Fruit fly (Drosophila melanogaster): ENCODE results near the gene CG4119.

The CG4119 gene

dm6 chrX:5665902-5666301 lies at the start of gene CG4119, which contains the start of gene Sirt4:
Gene CG4119, plus strand, starts transcription at chrX:5666052.
Gene Sirt4, minus strand, starts transcription at chrX:5665940.
- TF ChIP-seq EcR (GFP tag; optimal IDR thresholded peaks at IDR 0.05) (peak; percentile 25), CG4496 (GFP tag; IDR thresholded peaks at IDR 0.05) (0 out of 3 replicates have a peak, but pooled peaks have one; percentile 23), D1 (tag; optimal IDR thresholded peaks at IDR 0.05) (no peak)

- no peak for TF ChIP-seq CG9948 (tag; optimal IDR thresholded peaks at IDR 0.05)
- TF ChIP-seq CG14655 (GFP tag; optimal IDR thresholded peaks at IDR 0.05): no peak
- TF ChIP-seq CG8301 (tag; optimal IDR thresholded peaks at IDR 0.05): no peak
- no peak for TF ChIP-seq CG17806 (tag; optimal IDR thresholded peaks at IDR 0.05)
- no peak for TF ChIP-seq CG4496 (GFP tag; IDR thresholded peaks at IDR 0.05)
- no peak for TF ChIP-seq D1 (tag; optimal IDR thresholded peaks at IDR 0.05)
- no peak for TF ChIP-seq CG34367 (tag; optimal IDR thresholded peaks at IDR 0.05)
- TF ChIP-seq gl (tag; optimal IDR thresholded peaks at IDR 0.05): no peak
- no peak for TF ChIP-seq CG13204 (GFP tag; optimal IDR thresholded peaks at IDR 0.05)
- TF ChIP-seq Pif1B (GFP tag; optimal IDR thresholded peaks at IDR 0.05): no peak
- no peak for TF ChIP-seq Ets98B (GFP tag; IDR thresholded peaks at IDR 0.05)
- TF ChIP-seq rn (GFP tag; IDR thresholded peaks at IDR 0.05): no peak
- TF ChIP-seq CG32121 (GFP tag; IDR thresholded peaks at IDR 0.05): no peak
- TF ChIP-seq Snoo (tag; optimal IDR thresholded peaks at IDR 0.05): no peak
- TF ChIP-seq CG15710 (tag; optimal IDR thresholded peaks at IDR 0.05): no peak
- TF ChIP-seq CG10348 (GFP tag; IDR thresholded peaks at IDR 0.05): no peak
Observed at dm6 chrX:5616270-5616669, 49.6 kb upstream of the CG4119 start, which contains the start of gene CG34434. Gene CG34434, minus strand, starts transcription at chrX:5616370.

- TF ChIP-seq CG17806 (tag; optimal IDR thresholded peaks at IDR 0.05): no peak
- TF ChIP-seq CG4496 (GFP tag; IDR thresholded peaks at IDR 0.05): no peak
- no peak for TF ChIP-seq rn (GFP tag; IDR thresholded peaks at IDR 0.05)
- no peak for TF ChIP-seq CG10348 (GFP tag; IDR thresholded peaks at IDR 0.05)
- TF ChIP-seq CG9948 (tag; optimal IDR thresholded peaks at IDR 0.05): no peak
- TF ChIP-seq CG15710 (tag; optimal IDR thresholded peaks at IDR 0.05): no peak
- no peak for TF ChIP-seq CG12605 (GFP tag; IDR thresholded peaks at IDR 0.05)
- no peak for TF ChIP-seq Ets98B (GFP tag; IDR thresholded peaks at IDR 0.05)
Observed at dm6 chrX:5618562-5618961, 47.3 kb upstream of the CG4119 start, which contains the start of gene RhoGAP5A. Gene RhoGAP5A, minus strand, starts transcription at chrX:5618806.

- TF ChIP-seq CG15710 (tag; optimal IDR thresholded peaks at IDR 0.05) (no peak), EcR (GFP tag; optimal IDR thresholded peaks at IDR 0.05) (peak; percentile 74)
Observed at dm6 chrX:5621893-5622803, 43.7 kb upstream of the CG4119 start, which contains the start of the genes Mlc-c and Pop1. Gene Mlc-c, minus strand, starts transcription at chrX:5622539. Gene Pop1, plus strand, starts transcription at chrX:5622648.

- TF ChIP-seq fd96Ca (GFP tag; IDR thresholded peaks at IDR 0.05): peak; percentile 68
- no peak for TF ChIP-seq EcR (GFP tag; optimal IDR thresholded peaks at IDR 0.05)
- 0 out of 3 replicates have a peak, but pooled peaks have one; percentile 48 for TF ChIP-seq CG4496 (GFP tag; IDR thresholded peaks at IDR 0.05)
- TF ChIP-seq CG32121 (GFP tag; IDR thresholded peaks at IDR 0.05): peak; percentile 50; the same call in 1 of the 2 replicates
- peak; percentile 40 for TF ChIP-seq Ets98B (GFP tag; IDR thresholded peaks at IDR 0.05)
Observed at dm6 chrX:5634714-5635113, 31.1 kb upstream of the CG4119 start.

dm6 chrX:5636529-5637099 lies 29.2 kb upstream of the CG4119 start:
- no peak for TF ChIP-seq Pif1A (GFP tag; optimal IDR thresholded peaks at IDR 0.05)
- no peak for TF ChIP-seq Snoo (tag; optimal IDR thresholded peaks at IDR 0.05)
- no peak for TF ChIP-seq EcR (GFP tag; optimal IDR thresholded peaks at IDR 0.05)
- no peak for TF ChIP-seq CG17806 (tag; optimal IDR thresholded peaks at IDR 0.05)
- no peak for TF ChIP-seq CG14655 (GFP tag; optimal IDR thresholded peaks at IDR 0.05)
- TF ChIP-seq fd96Ca (GFP tag; IDR thresholded peaks at IDR 0.05): no peak
- TF ChIP-seq Pif1B (GFP tag; optimal IDR thresholded peaks at IDR 0.05): no peak
- no peak for TF ChIP-seq CG8301 (tag; optimal IDR thresholded peaks at IDR 0.05)
- TF ChIP-seq CG10348 (GFP tag; IDR thresholded peaks at IDR 0.05): no peak
- no peak for TF ChIP-seq CG8159 (tag; optimal IDR thresholded peaks at IDR 0.05)
- TF ChIP-seq D1 (tag; optimal IDR thresholded peaks at IDR 0.05): no peak

dm6 chrX:5637543-5637942 lies 28.3 kb upstream of the CG4119 start:
- TF ChIP-seq Pif1A (GFP tag; optimal IDR thresholded peaks at IDR 0.05) (no peak), CG4496 (GFP tag; IDR thresholded peaks at IDR 0.05) (no peak), CG9948 (tag; optimal IDR thresholded peaks at IDR 0.05) (no peak), CG15710 (tag; optimal IDR thresholded peaks at IDR 0.05) (no peak), CG32121 (GFP tag; IDR thresholded peaks at IDR 0.05) (no peak), Ets98B (GFP tag; IDR thresholded peaks at IDR 0.05) (no peak), CG17806 (tag; optimal IDR thresholded peaks at IDR 0.05) (no peak), CG13204 (GFP tag; optimal IDR thresholded peaks at IDR 0.05) (no peak), gl (tag; optimal IDR thresholded peaks at IDR 0.05) (no peak), rn (GFP tag; IDR thresholded peaks at IDR 0.05) (no peak), CG8159 (tag; optimal IDR thresholded peaks at IDR 0.05) (no peak), Pif1B (GFP tag; optimal IDR thresholded peaks at IDR 0.05) (no peak)
